Fruit fly (Drosophila melanogaster) whole organism, prepupa: ENCODE measurements around the gene CG3505.
A peak's percentile ranks its signal among the peaks of the same experiment; 100 is the strongest.

Source experiments
- Blimp-1 ChIP-seq: fragments of 200-800 bp; sonication (Bioruptor generic); optimal IDR thresholded peaks from 3 replicates; lab custom pipeline; 2017; ENCODE audit warnings: missing biosample characterization, missing genetic modification characterization, mild to moderate bottlenecking, moderate library complexity, missing genetic modification reagents
- CG10631 ChIP-seq: fragments of 200-800 bp; sonication (Bioruptor generic); optimal IDR thresholded peaks from 2 replicates; lab custom pipeline; 2016; ENCODE audit warnings: missing biosample characterization, missing genetic modification characterization
- CG10669 ChIP-seq: fragments of 200-800 bp; sonication (Bioruptor generic); optimal IDR thresholded peaks from 3 replicates; lab custom pipeline; 2018; ENCODE audit warnings: missing biosample characterization, mild to moderate bottlenecking, missing genetic modification characterization, moderate library complexity
- CG11762 ChIP-seq: fragments of 200-800 bp; sonication (Bioruptor generic); optimal IDR thresholded peaks from 3 replicates; lab custom pipeline; 2016; ENCODE audit warnings: missing biosample characterization, missing genetic modification characterization; ENCODE audit not compliant: insufficient read depth
- CG15336 ChIP-seq: fragments of 200-800 bp; sonication (Bioruptor generic); IDR thresholded peaks from 2 replicates; pipeline ENCODE4 v1.3.6; 2022; ENCODE audit warnings: missing biosample characterization, missing genetic modification characterization
- CG1621 ChIP-seq: fragments of 200-800 bp; sonication (Bioruptor generic); optimal IDR thresholded peaks from 3 replicates; lab custom pipeline; 2018; ENCODE audit warnings: missing biosample characterization, mild to moderate bottlenecking, missing genetic modification characterization
- CG16779 ChIP-seq: fragments of 200-800 bp; sonication (Bioruptor generic); optimal IDR thresholded peaks from 3 replicates; lab custom pipeline; 2017; ENCODE audit warnings: missing biosample characterization, mild to moderate bottlenecking, missing genetic modification characterization
- CG3032 ChIP-seq: fragments of 200-800 bp; optimal IDR thresholded peaks from 2 replicates; lab custom pipeline; 2019; ENCODE audit warnings: missing biosample characterization, mild to moderate bottlenecking, missing genetic modification characterization, moderate library complexity
- CG31627 ChIP-seq: fragments of 200-800 bp; sonication (Bioruptor generic); optimal IDR thresholded peaks from 3 replicates; lab custom pipeline; 2016; ENCODE audit warnings: missing biosample characterization, missing genetic modification characterization
- CG32006 ChIP-seq: fragments of 200-800 bp; sonication (Bioruptor generic); optimal IDR thresholded peaks from 3 replicates; lab custom pipeline; 2017; ENCODE audit warnings: missing biosample characterization, mild to moderate bottlenecking, missing genetic modification characterization
- CG34406 ChIP-seq: fragments of 200-800 bp; sonication (Bioruptor generic); optimal IDR thresholded peaks from 3 replicates; lab custom pipeline; 2016; ENCODE audit warnings: missing biosample characterization, missing genetic modification characterization
- CG6163 ChIP-seq: fragments of 200-800 bp; sonication (Bioruptor generic); IDR thresholded peaks from 3 replicates; pipeline ENCODE4 v1.3.6; 2022; ENCODE audit warnings: missing biosample characterization, missing genetic modification characterization
- CG6792 ChIP-seq: fragments of 200-800 bp; sonication (Bioruptor generic); optimal IDR thresholded peaks from 3 replicates; lab custom pipeline; 2016; ENCODE audit warnings: missing biosample characterization, missing genetic modification characterization
- CG6808 ChIP-seq: fragments of 200-800 bp; sonication (Bioruptor generic); optimal IDR thresholded peaks from 3 replicates; lab custom pipeline; 2017; ENCODE audit warnings: missing biosample characterization, missing genetic modification characterization, mild to moderate bottlenecking, moderate library complexity, missing genetic modification reagents
- CG6854 ChIP-seq: fragments of 200-800 bp; sonication (Bioruptor generic); optimal IDR thresholded peaks from 2 replicates; lab custom pipeline; 2017; ENCODE audit warnings: missing biosample characterization, mild to moderate bottlenecking, missing genetic modification characterization
- CG8319 ChIP-seq: fragments of 200-800 bp; sonication (Bioruptor generic); optimal IDR thresholded peaks from 3 replicates; lab custom pipeline; 2016; ENCODE audit warnings: missing biosample characterization, missing genetic modification characterization
- CG8632 ChIP-seq: fragments of 200-800 bp; sonication (Bioruptor generic); optimal IDR thresholded peaks from 3 replicates; lab custom pipeline; 2016; ENCODE audit warnings: missing biosample characterization, missing genetic modification characterization
- CG9139 ChIP-seq: fragments of 200-800 bp; sonication (Bioruptor generic); optimal IDR thresholded peaks from 3 replicates; lab custom pipeline; 2017; ENCODE audit warnings: missing biosample characterization, mild to moderate bottlenecking, missing genetic modification characterization
- Eip78C ChIP-seq: fragments of 200-800 bp; sonication (Bioruptor generic); peaks from one replicate; lab custom pipeline; 2016; ENCODE audit warnings: missing biosample characterization, missing genetic modification characterization
- Ets21C ChIP-seq: fragments of 200-800 bp; sonication (Bioruptor generic); optimal IDR thresholded peaks from 3 replicates; lab custom pipeline; 2016; ENCODE audit warnings: missing biosample characterization, missing genetic modification characterization
- Ets96B ChIP-seq: fragments of 200-800 bp; optimal IDR thresholded peaks from 2 replicates; lab custom pipeline; 2019; ENCODE audit warnings: missing biosample characterization, mild to moderate bottlenecking, missing genetic modification characterization, moderate library complexity
- Gug ChIP-seq: fragments of 200-800 bp; sonication (Bioruptor generic); IDR thresholded peaks from 2 replicates; pipeline ENCODE4 v1.3.6; 2022; ENCODE audit warnings: missing biosample characterization, missing genetic modification characterization
- Hr38 ChIP-seq: sonication (Bioruptor generic); optimal IDR thresholded peaks from 2 replicates; lab custom pipeline; 2016; ENCODE audit warnings: missing biosample characterization, missing genetic modification characterization
- Lpt ChIP-seq: fragments of 200-800 bp; sonication (Bioruptor generic); optimal IDR thresholded peaks from 3 replicates; lab custom pipeline; 2016; ENCODE audit warnings: missing biosample characterization, missing genetic modification characterization
- OdsH ChIP-seq: fragments of 200-800 bp; sonication (Bioruptor generic); optimal IDR thresholded peaks from 3 replicates; lab custom pipeline; 2016; ENCODE audit warnings: missing biosample characterization, missing genetic modification characterization
- Smox ChIP-seq: fragments of 200-800 bp; sonication (Bioruptor generic); optimal IDR thresholded peaks from 3 replicates; lab custom pipeline; 2016; ENCODE audit warnings: missing biosample characterization, missing genetic modification characterization
- Sox14 ChIP-seq: fragments of 200-800 bp; sonication (Bioruptor generic); optimal IDR thresholded peaks from 3 replicates; lab custom pipeline; 2016; ENCODE audit warnings: missing biosample characterization, missing genetic modification characterization
- Sox15 ChIP-seq: fragments of 200-800 bp; sonication (Bioruptor generic); optimal IDR thresholded peaks from 3 replicates; lab custom pipeline; 2016; ENCODE audit warnings: missing biosample characterization, missing genetic modification characterization
- acj6 ChIP-seq: fragments of 200-800 bp; sonication (Bioruptor generic); optimal IDR thresholded peaks from 3 replicates; lab custom pipeline; 2016; ENCODE audit warnings: missing biosample characterization, missing genetic modification characterization
- cyc ChIP-seq: fragments of 200-800 bp; sonication (Bioruptor generic); optimal IDR thresholded peaks from 3 replicates; lab custom pipeline; 2016; ENCODE audit warnings: missing biosample characterization, missing genetic modification characterization
- dsx ChIP-seq: fragments of 200-800 bp; optimal IDR thresholded peaks from 3 replicates; lab custom pipeline; 2019; ENCODE audit warnings: missing biosample characterization, mild to moderate bottlenecking, missing genetic modification characterization, moderate library complexity; ENCODE audit not compliant: poor library complexity, severe bottlenecking
- eg ChIP-seq: fragments of 200-800 bp; sonication (Bioruptor generic); IDR thresholded peaks from 3 replicates; pipeline ENCODE4 v1.3.6; 2022; ENCODE audit warnings: missing biosample characterization, missing genetic modification characterization
- esn ChIP-seq: fragments of 200-800 bp; sonication (Bioruptor generic); optimal IDR thresholded peaks from 2 replicates; lab custom pipeline; 2016; ENCODE audit warnings: missing biosample characterization, mild to moderate bottlenecking, missing genetic modification characterization, moderate library complexity
- fd85E ChIP-seq: fragments of 200-800 bp; sonication (Bioruptor generic); optimal IDR thresholded peaks from 3 replicates; lab custom pipeline; 2016; ENCODE audit warnings: missing biosample characterization, missing genetic modification characterization
- fkh ChIP-seq: fragments of 200-800 bp; sonication (Bioruptor generic); optimal IDR thresholded peaks from 3 replicates; lab custom pipeline; 2017; ENCODE audit warnings: missing biosample characterization, mild to moderate bottlenecking, missing genetic modification characterization, moderate library complexity
- lz ChIP-seq: fragments of 200-800 bp; sonication (Bioruptor generic); optimal IDR thresholded peaks from 3 replicates; lab custom pipeline; 2016; ENCODE audit warnings: missing biosample characterization, missing genetic modification characterization
- salr ChIP-seq, 2 experiments: fragments of 200-800 bp; sonication (Bioruptor generic); optimal IDR thresholded peaks; 3 replicates each; lab custom pipeline; 2016 to 2018; ENCODE audit warnings: missing biosample characterization in 2 of 2, missing genetic modification characterization in 2 of 2, mild to moderate bottlenecking in 1 of 2
- ss ChIP-seq, 2 experiments: fragments of 200-800 bp; sonication (Bioruptor generic); optimal IDR thresholded peaks; 2 replicates in 1 of 2; 3 replicates in 1 of 2; lab custom pipeline; 2017 to 2018; ENCODE audit warnings: mild to moderate bottlenecking in 2 of 2, missing biosample characterization in 2 of 2, missing genetic modification characterization in 2 of 2, moderate library complexity in 1 of 2
- svp ChIP-seq: fragments of 200-800 bp; sonication (Bioruptor generic); peaks from one replicate; lab custom pipeline; 2016; ENCODE audit warnings: missing biosample characterization, missing genetic modification characterization
- topi ChIP-seq: fragments of 200-800 bp; sonication (Bioruptor generic); optimal IDR thresholded peaks from 3 replicates; lab custom pipeline; 2016; ENCODE audit warnings: missing biosample characterization, missing genetic modification characterization
- vri ChIP-seq: fragments of 200-800 bp; sonication (Bioruptor generic); optimal IDR thresholded peaks from 3 replicates; lab custom pipeline; 2016; ENCODE audit warnings: missing biosample characterization, mild to moderate bottlenecking, missing genetic modification characterization

CG3505 gene

DNA sequence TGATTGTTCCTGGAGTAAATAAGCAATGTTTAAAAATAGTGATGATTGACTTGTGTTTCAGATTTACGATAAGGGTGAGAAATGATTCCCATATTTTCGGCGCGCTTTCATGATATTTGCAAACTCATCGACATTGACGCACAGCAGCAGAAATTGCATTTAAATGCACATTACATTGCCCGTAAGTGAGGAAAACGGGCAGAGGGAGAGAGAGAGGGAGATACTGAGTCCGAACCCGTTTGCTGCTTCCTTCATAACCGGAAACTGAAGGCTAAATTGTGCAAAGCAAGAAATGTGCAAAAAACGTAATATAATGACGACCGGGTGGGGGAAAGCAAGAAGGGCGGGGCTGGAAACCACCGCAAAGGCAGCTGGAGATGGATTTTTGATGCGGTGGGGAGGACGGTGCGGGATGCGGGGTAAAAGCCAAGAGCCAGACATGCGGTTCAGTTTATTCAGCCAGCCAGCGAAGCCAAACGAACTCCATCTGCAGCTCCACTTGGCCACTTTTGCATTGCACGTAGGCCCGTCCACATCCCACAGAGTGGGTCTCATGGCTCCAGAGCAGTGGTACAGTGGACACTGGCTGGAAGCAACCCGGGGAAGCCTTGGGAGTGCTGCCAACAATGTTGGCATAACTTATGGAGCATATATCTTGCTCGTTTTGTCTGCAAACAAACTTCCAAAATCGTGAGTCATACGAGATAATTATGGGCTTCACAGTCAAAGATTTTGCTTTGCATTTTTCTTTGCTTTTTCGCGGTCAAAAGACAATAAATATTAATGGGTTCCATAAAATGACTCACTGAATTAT is 4.0 kb upstream of the CG3505 start (continued):
- peak; percentile 8 for TF ChIP-seq CG6792 (GFP tag; lab: Kevin White, UChicago)
- peak; percentile 32 for TF ChIP-seq CG6808 (GFP tag; lab: Kevin White, UChicago)

DNA sequence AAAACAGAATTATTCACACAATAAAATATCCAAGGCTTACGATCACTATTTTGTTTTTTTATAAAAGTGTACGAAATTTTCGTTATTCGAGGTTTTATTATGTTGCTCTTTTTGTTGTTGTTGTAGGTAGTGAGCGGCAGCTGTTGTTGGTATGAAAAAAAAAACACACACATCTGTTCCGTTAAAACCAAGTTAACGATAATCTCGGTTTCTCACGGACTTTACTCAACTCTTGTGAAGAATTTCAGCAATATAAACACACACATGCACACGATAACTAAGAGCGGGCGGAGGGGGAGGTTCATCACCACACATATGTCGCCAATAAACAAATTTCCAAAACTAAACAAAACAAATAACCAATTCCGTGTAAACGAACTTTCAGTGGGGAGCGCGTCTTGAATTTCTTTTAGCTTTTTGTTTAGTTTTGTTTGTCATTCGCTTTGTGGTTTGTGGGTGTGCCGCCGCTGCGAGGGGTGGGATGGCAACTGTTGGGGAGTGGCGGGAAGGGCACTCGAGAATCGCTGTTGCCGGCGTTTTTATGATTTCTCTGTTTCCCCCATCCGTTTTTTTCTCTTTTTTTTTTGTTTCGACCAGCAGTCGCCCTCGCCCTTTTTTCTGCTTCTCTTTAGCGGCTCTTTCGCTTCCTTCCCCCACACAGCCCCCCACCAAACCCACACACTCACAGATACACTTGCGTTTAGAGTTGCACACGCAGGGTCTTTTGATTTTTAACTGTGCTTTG is 2.8 kb upstream of the CG3505 start:
- TF ChIP-seq CG6163 (GFP tag; lab: Robert Waterston, UW), result peak; percentile 55
- no peak for TF ChIP-seq CG1621
- TF ChIP-seq CG34406 (GFP tag; lab: Kevin White, UChicago), result no peak
- TF ChIP-seq CG8632 (GFP tag; lab: Kevin White, UChicago), result no peak
- peak; percentile 13 for TF ChIP-seq CG6808 (GFP tag; lab: Kevin White, UChicago)
- TF ChIP-seq ss (GFP tag; optimal IDR thresholded peaks at IDR 0.05; lab: Kevin White, UChicago), result peak in 1 of 2 experiments; percentile 27
- no peak for TF ChIP-seq CG11762
- TF ChIP-seq fkh (GFP tag; lab: Kevin White, UChicago), result peak; percentile 81
- TF ChIP-seq OdsH (GFP tag; lab: Kevin White, UChicago), result no peak
- TF ChIP-seq eg (GFP tag; lab: Robert Waterston, UW), result 0 out of 3 replicates have a peak, but pooled peaks have one; percentile 16

DNA sequence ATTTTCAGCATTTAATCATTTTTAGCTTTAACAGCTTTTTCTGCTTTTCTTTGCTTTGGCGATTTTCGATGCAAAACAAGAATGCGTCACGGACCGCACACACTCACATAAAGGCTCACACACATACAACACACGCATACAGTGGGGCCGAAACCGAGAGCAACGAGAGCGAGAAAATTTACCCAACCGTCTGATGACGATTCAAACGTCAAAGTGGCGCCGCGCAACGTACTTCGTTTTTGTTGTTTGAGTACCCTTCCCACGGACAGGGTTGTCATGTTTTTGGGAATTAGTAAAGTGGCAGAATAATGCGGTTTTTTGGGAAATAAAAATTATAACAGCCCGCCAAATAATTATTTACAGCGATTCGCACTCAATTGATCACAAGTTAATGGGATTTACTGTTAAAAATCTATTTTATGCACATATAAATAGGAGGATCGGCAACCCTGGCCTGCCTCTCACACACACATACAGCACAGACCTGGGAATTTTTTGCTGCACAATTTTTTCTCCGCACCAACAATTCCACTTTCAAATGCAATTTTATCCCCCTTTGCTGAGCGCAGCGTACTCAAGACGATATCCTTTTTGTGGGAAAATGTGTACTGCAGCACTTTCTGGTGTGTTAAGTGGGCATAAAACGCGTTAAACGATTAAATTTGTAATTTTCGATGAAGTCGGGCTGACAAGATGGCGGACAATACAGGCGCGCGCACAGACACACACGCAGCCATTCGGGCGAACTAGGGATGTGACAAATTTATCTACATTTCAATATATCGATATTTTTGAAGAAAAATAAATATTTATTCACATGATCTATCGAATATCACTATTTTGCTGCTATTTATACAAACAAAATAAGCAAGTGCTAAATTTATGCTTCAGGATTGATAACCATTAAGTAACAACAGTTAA is 2.0 kb upstream of the CG3505 start:
- TF ChIP-seq Gug (GFP tag; lab: Robert Waterston, UW) (peak; percentile 93), CG15336 (peak; percentile 94), cyc (peak; percentile 92), acj6 (GFP tag; lab: Kevin White, UChicago) (peak; percentile 93), CG8319 (GFP tag; lab: Kevin White, UChicago) (peak; percentile 84), ss (GFP tag; optimal IDR thresholded peaks at IDR 0.05; lab: Kevin White, UChicago) (peak; percentile 91 to 92), esn (peak; percentile 96), CG31627 (GFP tag; lab: Kevin White, UChicago) (peak; percentile 95), CG34406 (GFP tag; lab: Kevin White, UChicago) (peak; percentile 94), Hr38 (GFP tag; lab: Kevin White, UChicago) (no peak), CG6792 (GFP tag; lab: Kevin White, UChicago) (peak; percentile 94), Sox15 (GFP tag; lab: Kevin White, UChicago) (peak; percentile 86), eg (GFP tag; lab: Robert Waterston, UW) (peak; percentile 95), dsx (GFP tag; lab: Kevin White, UChicago) (peak; percentile 90), Ets96B (tag; lab: Kevin White, UChicago) (peak; percentile 91), CG6854 (GFP tag; lab: Kevin White, UChicago) (peak; percentile 94), CG10669 (GFP tag; lab: Kevin White, UChicago) (peak; percentile 92), CG32006 (GFP tag; lab: Kevin White, UChicago) (peak; percentile 92), CG9139 (GFP tag; lab: Kevin White, UChicago) (peak; percentile 82), Lpt (GFP tag; lab: Kevin White, UChicago) (peak; percentile 79), salr (GFP tag; optimal IDR thresholded peaks at IDR 0.05; lab: Kevin White, UChicago) (peak; percentile 79 to 91), CG16779 (tag; lab: Kevin White, UChicago) (peak; percentile 89), fd85E (GFP tag; lab: Kevin White, UChicago) (peak; percentile 87), Eip78C (peak; percentile 98), CG6163 (GFP tag; lab: Robert Waterston, UW) (peak; percentile 96), Smox (GFP tag; lab: Kevin White, UChicago) (peak; percentile 92), Blimp-1 (GFP tag; lab: Kevin White, UChicago) (peak; percentile 78), topi (peak; percentile 93), CG3032 (tag; lab: Kevin White, UChicago) (peak; percentile 92), CG10631 (GFP tag; lab: Kevin White, UChicago) (peak; percentile 90), Ets21C (GFP tag; lab: Kevin White, UChicago) (peak; percentile 90), fkh (GFP tag; lab: Kevin White, UChicago) (peak; percentile 66), Sox14 (GFP tag; lab: Kevin White, UChicago) (peak; percentile 95), lz (GFP tag; lab: Kevin White, UChicago) (peak; percentile 94), svp (GFP tag; lab: Kevin White, UChicago) (peak; percentile 97), vri (GFP tag; lab: Kevin White, UChicago) (peak; percentile 95)
